Worm (Caenorhabditis elegans) whole organism, young adult: Measurements from ENCODE around the gene glrx-21.

Experiments used
- F37B4.10 ChIP-seq: fragments of 200-800 bp; sonication (Bioruptor generic); IDR thresholded peaks from 2 replicates; pipeline ENCODE4 v1.3.6; 2022; ENCODE audit warnings: missing genetic modification characterization, missing compliant biosample characterization
- ZK185.1 ChIP-seq: sonication (generic microtip); optimal IDR thresholded peaks from 2 replicates; lab custom pipeline; 2016; ENCODE audit warnings: mild to moderate bottlenecking, missing genetic modification characterization, missing compliant biosample characterization; ENCODE audit not compliant: poor library complexity, severe bottlenecking
- ccch-3 ChIP-seq: fragments of 200-800 bp; sonication (Bioruptor generic); optimal IDR thresholded peaks from 2 replicates; lab custom pipeline; 2018; ENCODE audit warnings: mild to moderate bottlenecking, missing genetic modification characterization, missing compliant biosample characterization
- cebp-2 ChIP-seq: fragments of 200-800 bp; sonication (Bioruptor generic); IDR thresholded peaks from 2 replicates; pipeline ENCODE4 v1.3.6; 2022; ENCODE audit warnings: missing genetic modification characterization, missing compliant biosample characterization
- ceh-27 ChIP-seq: fragments of 200-800 bp; sonication (Bioruptor generic); optimal IDR thresholded peaks from 2 replicates; lab custom pipeline; 2018; ENCODE audit warnings: mild to moderate bottlenecking, missing genetic modification characterization, moderate library complexity, missing compliant biosample characterization
- die-1 ChIP-seq: sonication (generic microtip); optimal IDR thresholded peaks from 2 replicates; lab custom pipeline; 2016; ENCODE audit warnings: missing genotype, mild to moderate bottlenecking, missing genetic modification characterization, missing compliant biosample characterization
- dox-1 ChIP-seq: fragments of 200-800 bp; sonication (Bioruptor generic); IDR thresholded peaks from 2 replicates; pipeline ENCODE4 v1.3.6; 2022; ENCODE audit warnings: missing genetic modification reagents, missing genetic modification characterization, missing compliant biosample characterization
- efl-1 ChIP-seq: fragments of 150-350 bp; optimal IDR thresholded peaks from 2 replicates; lab custom pipeline; 2014; ENCODE audit warnings: missing biosample characterization, missing genetic modification reagents, missing genetic modification characterization
- hrde-1 ChIP-seq: sonication (generic microtip); optimal IDR thresholded peaks from 2 replicates; lab custom pipeline; 2016; ENCODE audit warnings: missing genetic modification characterization, mild to moderate bottlenecking, missing compliant biosample characterization, moderate library complexity, missing genotype, missing genetic modification reagents, borderline replicate concordance
- let-607 ChIP-seq, 2 experiments: fragments of 200-800 bp in 1 of 2; sonication (Bioruptor generic) in 1 of 2; sonication (generic microtip) in 1 of 2; optimal IDR thresholded peaks; 2 replicates each; lab custom pipeline; 2016 to 2018; ENCODE audit warnings: mild to moderate bottlenecking in 2 of 2, missing compliant biosample characterization in 2 of 2, missing genetic modification characterization in 2 of 2, moderate library complexity in 2 of 2, missing genotype in 1 of 2
- lin-35 ChIP-seq, 3 experiments: fragments of 150-350 bp in 2 of 3; sonication (generic microtip) in 1 of 3; optimal IDR thresholded peaks; 2 replicates each; lab custom pipeline; 2014 to 2018; ENCODE audit warnings: missing biosample characterization in 3 of 3, missing genetic modification characterization in 3 of 3, missing genetic modification reagents in 3 of 3
- sea-2 ChIP-seq: fragments of 200-800 bp; sonication (Bioruptor generic); IDR thresholded peaks from 2 replicates; pipeline ENCODE4 v1.3.6; 2022; ENCODE audit warnings: missing genetic modification characterization, missing compliant biosample characterization
- snpc-4 ChIP-seq, 5 experiments: fragments of 150-350 bp in 1 of 5; sonication (generic microtip) in 4 of 5; optimal IDR thresholded peaks; 2 replicates each; lab custom pipeline; 2014 to 2018; ENCODE audit warnings: missing genetic modification characterization in 5 of 5, missing biosample characterization in 3 of 5, antibody characterized with exemption in 2 of 5, mild to moderate bottlenecking in 2 of 5, missing compliant biosample characterization in 2 of 5, missing genotype in 2 of 5, moderate library complexity in 2 of 5, missing genetic modification reagents in 1 of 5
- unc-130 ChIP-seq: sonication (generic microtip); optimal IDR thresholded peaks from 2 replicates; lab custom pipeline; 2016; ENCODE audit warnings: missing genetic modification reagents, missing genetic modification characterization, missing compliant biosample characterization

ce11 chrIII:5301786-5302268, 44.1 kb downstream of the glrx-21 start, which contains the start of the genes T15B12.2 and F52C9.5:
- TF ChIP-seq unc-130 (GFP tag; lab: Kevin White, UChicago) (no peak), F37B4.10 (GFP tag; lab: Robert Waterston, UW) (no peak), ceh-27 (no peak), sea-2 (GFP tag; lab: Robert Waterston, UW) (no peak), cebp-2 (no peak), ccch-3 (GFP tag; lab: Kevin White, UChicago) (no peak), efl-1 (no peak), let-607 (tag; optimal IDR thresholded peaks at IDR 0.05; lab: Kevin White, UChicago) (no peak), lin-35 (GFP tag; optimal IDR thresholded peaks at IDR 0.05; lab: Kevin White, UChicago) (no peak), snpc-4 (GFP tag; optimal IDR thresholded peaks at IDR 0.05; lab: Kevin White, UChicago) (no peak), snpc-4 (tag; optimal IDR thresholded peaks at IDR 0.05; lab: Kevin White, UChicago) (no peak), hrde-1 (tag; lab: Kevin White, UChicago) (no peak), die-1 (tag; lab: Kevin White, UChicago) (no peak), dox-1 (GFP tag; lab: Robert Waterston, UW) (no peak), ZK185.1 (tag; lab: Kevin White, UChicago) (no peak)
